Fruit fly (Drosophila melanogaster): ENCODE measurements around the gene CG12116.

Gene CG12116

dm6 chrX:8460686-8461085, 8.1 kb downstream of the CG12116 start, which contains the start of gene CG15347:
Gene CG15347 (minus strand): TSS chrX:8460898.
- no peak for TF ChIP-seq CG17801 (GFP tag; optimal IDR thresholded peaks at IDR 0.05; ENCODE audit: partially characterized antibody)

- no peak for TF ChIP-seq CG17801 (GFP tag; optimal IDR thresholded peaks at IDR 0.05; ENCODE audit: partially characterized antibody)
Observed at dm6 chrX:8460232-8460631, 8.6 kb downstream of the CG12116 start.

- TF ChIP-seq CG17801 (GFP tag; optimal IDR thresholded peaks at IDR 0.05; ENCODE audit: partially characterized antibody), result no peak
Observed at dm6 chrX:8459452-8460040, 9.3 kb downstream of the CG12116 start.

- TF ChIP-seq CG17801 (GFP tag; optimal IDR thresholded peaks at IDR 0.05; ENCODE audit: partially characterized antibody), result no peak
Observed at dm6 chrX:8457532-8457931, 11.3 kb downstream of the CG12116 start, which contains the start of gene CG32713. Gene CG32713 (minus strand): TSS chrX:8457632.

- TF ChIP-seq CG17801 (GFP tag; optimal IDR thresholded peaks at IDR 0.05; ENCODE audit: partially characterized antibody), result peak; percentile 89
Observed at dm6 chrX:8455019-8455555, 13.7 kb downstream of the CG12116 start, which contains the start of gene org-1. Gene org-1 (minus strand): TSS chrX:8455069.

- TF ChIP-seq CG17801 (GFP tag; optimal IDR thresholded peaks at IDR 0.05; ENCODE audit: partially characterized antibody), result no peak
Observed at dm6 chrX:8452163-8452562, 16.6 kb downstream of the CG12116 start.

- TF ChIP-seq CG17801 (GFP tag; optimal IDR thresholded peaks at IDR 0.05; ENCODE audit: partially characterized antibody), result no peak
Observed at dm6 chrX:8450214-8450904, 18.5 kb downstream of the CG12116 start.

- no peak for TF ChIP-seq CG17801 (GFP tag; optimal IDR thresholded peaks at IDR 0.05; ENCODE audit: partially characterized antibody)
Observed at dm6 chrX:8448171-8448570, 20.6 kb downstream of the CG12116 start.

dm6 chrX:8447166-8447565, 21.6 kb downstream of the CG12116 start:
- no peak for TF ChIP-seq CG17801 (GFP tag; optimal IDR thresholded peaks at IDR 0.05; ENCODE audit: partially characterized antibody)

dm6 chrX:8444883-8445572, 23.8 kb downstream of the CG12116 start:
- peak; percentile 9 for TF ChIP-seq CG17801 (GFP tag; optimal IDR thresholded peaks at IDR 0.05; ENCODE audit: partially characterized antibody)

dm6 chrX:8444279-8444678, 24.5 kb downstream of the CG12116 start:
- no peak for TF ChIP-seq CG17801 (GFP tag; optimal IDR thresholded peaks at IDR 0.05; ENCODE audit: partially characterized antibody)

dm6 chrX:8442912-8443311, 25.9 kb downstream of the CG12116 start:
- TF ChIP-seq CG17801 (GFP tag; optimal IDR thresholded peaks at IDR 0.05; ENCODE audit: partially characterized antibody), result no peak

dm6 chrX:8442161-8442560, 26.7 kb downstream of the CG12116 start, which contains the start of gene CG12123:
Gene CG12123 (minus strand): TSS chrX:8442348.
- no peak for TF ChIP-seq CG17801 (GFP tag; optimal IDR thresholded peaks at IDR 0.05; ENCODE audit: partially characterized antibody)

dm6 chrX:8437285-8438110, 31.3 kb downstream of the CG12116 start, which contains the start of gene Miga:
Gene Miga (minus strand): TSS chrX:8437820.
- peak; percentile 50 for TF ChIP-seq CG17801 (GFP tag; optimal IDR thresholded peaks at IDR 0.05; ENCODE audit: partially characterized antibody)

Measured in ovary, adult (tissue).